Fruit fly (Drosophila melanogaster) whole organism, wandering third instar larva: ENCODE results near the gene Osi13.

Source experiments
- Abd-B ChIP-seq: fragments of >200 bp; optimal IDR thresholded peaks from 2 replicates; lab custom pipeline; 2017; ENCODE audit warnings: missing biosample characterization, missing genetic modification characterization
- CG32264 ChIP-seq: fragments of 200-800 bp; sonication (Bioruptor generic); optimal IDR thresholded peaks from 2 replicates; lab custom pipeline; 2016; ENCODE audit warnings: missing biosample characterization, missing genetic modification characterization
- CG9705 ChIP-seq: fragments of 200-800 bp; sonication (Bioruptor generic); optimal IDR thresholded peaks from 2 replicates; lab custom pipeline; 2018; ENCODE audit warnings: missing biosample characterization, mild to moderate bottlenecking, missing genetic modification characterization
- CrebA ChIP-seq: fragments of 200-800 bp; sonication (Bioruptor generic); optimal IDR thresholded peaks from 2 replicates; lab custom pipeline; 2016; ENCODE audit warnings: missing biosample characterization, mild to moderate bottlenecking, missing genetic modification characterization, borderline replicate concordance
- Dif ChIP-seq: fragments of 200-275, 200-300 bp; sonication (Bioruptor generic); optimal IDR thresholded peaks from 2 replicates; lab custom pipeline; 2018; ENCODE audit warnings: missing biosample characterization, missing genetic modification characterization; ENCODE audit not compliant: partially characterized antibody
- HLH106 ChIP-seq: fragments of 200-800 bp; optimal IDR thresholded peaks from 3 replicates; lab custom pipeline; 2019; ENCODE audit warnings: missing biosample characterization, mild to moderate bottlenecking, missing genetic modification characterization, moderate library complexity
- Hnf4 ChIP-seq: fragments of 200-800 bp; sonication (Bioruptor generic); optimal IDR thresholded peaks from 2 replicates; lab custom pipeline; 2016; ENCODE audit warnings: missing biosample characterization, mild to moderate bottlenecking, missing genetic modification characterization
- Hr78 ChIP-seq: fragments of >200 bp; optimal IDR thresholded peaks from 2 replicates; lab custom pipeline; 2017; ENCODE audit warnings: missing biosample characterization, missing genetic modification characterization
- Jra ChIP-seq: sonication (Bioruptor generic); optimal IDR thresholded peaks from 2 replicates; lab custom pipeline; 2016; ENCODE audit warnings: missing biosample characterization, missing genetic modification characterization
- Myc ChIP-seq: fragments of >200 bp; optimal IDR thresholded peaks from 2 replicates; lab custom pipeline; 2017
- N ChIP-seq: fragments of >200 bp; optimal IDR thresholded peaks from 2 replicates; lab custom pipeline; 2018; ENCODE audit warnings: missing biosample characterization, missing external identifiers, missing genetic modification characterization
- OdsH ChIP-seq: fragments of 200-800 bp; sonication (Bioruptor generic); optimal IDR thresholded peaks from 2 replicates; lab custom pipeline; 2016; ENCODE audit warnings: missing biosample characterization, mild to moderate bottlenecking, missing genetic modification characterization
- Sp1 ChIP-seq: fragments of 200-800 bp; sonication (Bioruptor generic); optimal IDR thresholded peaks from 3 replicates; lab custom pipeline; 2019; ENCODE audit warnings: missing biosample characterization, mild to moderate bottlenecking, missing genetic modification characterization, moderate library complexity
- Vsx2 ChIP-seq: fragments of 200-300, 225-300 bp; sonication (Bioruptor generic); optimal IDR thresholded peaks from 2 replicates; lab custom pipeline; 2018; ENCODE audit warnings: missing biosample characterization, missing genetic modification characterization; ENCODE audit not compliant: partially characterized antibody
- br ChIP-seq: fragments of 200-800 bp; sonication (Bioruptor generic); optimal IDR thresholded peaks from 2 replicates; lab custom pipeline; 2016; ENCODE audit warnings: missing biosample characterization, missing genetic modification characterization
- brk ChIP-seq: fragments of 200-800 bp; sonication (Bioruptor generic); optimal IDR thresholded peaks from 2 replicates; lab custom pipeline; 2016; ENCODE audit warnings: missing biosample characterization, mild to moderate bottlenecking, missing genetic modification characterization
- dl ChIP-seq, 2 experiments: fragments of 175-275, 200-275 bp in 1 of 2; fragments of 200-275 bp in 1 of 2; sonication (Bioruptor generic); optimal IDR thresholded peaks; lab custom pipeline; 2018; ENCODE audit warnings: mild to moderate bottlenecking in 2 of 2, missing biosample characterization in 2 of 2, missing genetic modification characterization in 2 of 2, moderate library complexity in 2 of 2; ENCODE audit not compliant: partially characterized antibody in 2 of 2, insufficient read depth in 1 of 2
- dmrt93B ChIP-seq: fragments of 200-800 bp; sonication (Bioruptor generic); optimal IDR thresholded peaks from 2 replicates; lab custom pipeline; 2018; ENCODE audit warnings: missing biosample characterization, mild to moderate bottlenecking, missing genetic modification characterization
- dsf ChIP-seq: sonication (Bioruptor generic); optimal IDR thresholded peaks from 2 replicates; lab custom pipeline; 2016; ENCODE audit warnings: missing biosample characterization, missing genetic modification characterization, borderline replicate concordance
- ey ChIP-seq: fragments of 200-800 bp; sonication (Bioruptor generic); optimal IDR thresholded peaks from 2 replicates; lab custom pipeline; 2016; ENCODE audit warnings: missing biosample characterization, missing genetic modification characterization
- foxo ChIP-seq, 2 experiments: fragments of 200-800 bp; sonication (Bioruptor generic); optimal IDR thresholded peaks; 2 replicates in 1 of 2; 3 replicates in 1 of 2; lab custom pipeline; 2016 to 2017; ENCODE audit warnings: missing biosample characterization in 2 of 2, missing genetic modification characterization in 2 of 2
- fru ChIP-seq: fragments of 200-800 bp; sonication (Bioruptor generic); optimal IDR thresholded peaks from 3 replicates; lab custom pipeline; 2016; ENCODE audit warnings: missing biosample characterization, mild to moderate bottlenecking, missing genetic modification characterization
- h ChIP-seq: fragments of 200-800 bp; sonication (Bioruptor generic); optimal IDR thresholded peaks from 3 replicates; lab custom pipeline; 2016; ENCODE audit warnings: missing biosample characterization, mild to moderate bottlenecking, missing genetic modification characterization
- jim ChIP-seq: fragments of 175-275, 200-325 bp; sonication (Bioruptor generic); optimal IDR thresholded peaks from 2 replicates; lab custom pipeline; 2016; ENCODE audit warnings: missing biosample characterization, mild to moderate bottlenecking, missing genetic modification characterization
- psq ChIP-seq: fragments of 200-800 bp; sonication (Bioruptor generic); optimal IDR thresholded peaks from 3 replicates; lab custom pipeline; 2017; ENCODE audit warnings: missing biosample characterization, mild to moderate bottlenecking, missing genetic modification characterization, moderate library complexity
- sage ChIP-seq: fragments of 200-800 bp; sonication (Bioruptor generic); optimal IDR thresholded peaks from 2 replicates; lab custom pipeline; 2016; ENCODE audit warnings: missing biosample characterization, mild to moderate bottlenecking, missing genetic modification characterization
- tai ChIP-seq: sonication (Bioruptor generic); optimal IDR thresholded peaks from 2 replicates; lab custom pipeline; 2016; ENCODE audit warnings: missing biosample characterization, missing genetic modification characterization
- usp ChIP-seq: fragments of >200 bp; optimal IDR thresholded peaks from 2 replicates; lab custom pipeline; 2017; ENCODE audit warnings: missing biosample characterization, missing genetic modification characterization
- woc ChIP-seq: sonication (Bioruptor generic); optimal IDR thresholded peaks from 2 replicates; lab custom pipeline; 2016; ENCODE audit warnings: missing biosample characterization, mild to moderate bottlenecking, missing genetic modification characterization

Osi13 gene

DNA sequence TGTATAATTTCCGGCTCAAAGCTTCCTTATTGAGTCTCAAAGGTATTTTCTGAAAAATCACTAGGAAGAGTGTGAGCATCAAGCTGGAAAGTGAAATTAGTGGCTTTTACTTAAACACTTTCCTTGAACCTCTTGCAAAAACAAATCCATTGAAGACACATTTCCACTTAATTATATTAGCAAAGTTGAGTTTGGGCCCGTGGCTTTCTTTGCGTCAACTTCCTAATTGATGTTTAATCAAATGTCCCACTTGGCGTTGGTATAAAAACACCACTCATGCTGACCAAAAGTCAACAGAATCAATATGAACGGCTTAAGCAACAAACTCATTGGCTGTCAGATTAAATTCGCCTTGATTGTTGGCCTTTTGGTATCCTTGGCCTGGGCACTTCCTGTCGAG is 12.2 kb downstream of the Osi13 start, which contains the start of gene CG46396:
TSS of gene CG46396 (plus strand) at position 301 of the 400 bp plus-strand sequence.
- no peak for TF ChIP-seq dsf (GFP tag; lab: Kevin White, UChicago)
- TF ChIP-seq CG32264 (GFP tag; lab: Kevin White, UChicago), result no peak
- no peak for TF ChIP-seq brk (GFP tag; lab: Kevin White, UChicago)
- no peak for TF ChIP-seq CG9705 (GFP tag; lab: Kevin White, UChicago)
- TF ChIP-seq Hr78 (GFP tag; lab: Kevin White, UChicago), result no peak

- TF ChIP-seq brk (GFP tag; lab: Kevin White, UChicago), result no peak
- no peak for TF ChIP-seq psq (GFP tag; lab: Kevin White, UChicago)
- no peak for TF ChIP-seq HLH106 (tag; lab: Kevin White, UChicago)
- TF ChIP-seq CG9705 (GFP tag; lab: Kevin White, UChicago), result no peak
- no peak for TF ChIP-seq Dif (GFP tag; lab: Kevin White, UChicago)
- TF ChIP-seq br (GFP tag; lab: Kevin White, UChicago), result no peak
Measured at dm6 chr3R:6304947-6305346, 13.4 kb downstream of the Osi13 start, which contains the start of gene Osi16. Osi16 (plus strand) TSS chr3R:6305247.

- TF ChIP-seq usp (GFP tag; lab: Kevin White, UChicago), result no peak
- no peak for TF ChIP-seq woc (GFP tag; lab: Kevin White, UChicago)
- no peak for TF ChIP-seq foxo (GFP tag; optimal IDR thresholded peaks at IDR 0.05; lab: Kevin White, UChicago)
- no peak for TF ChIP-seq Sp1 (GFP tag; lab: Kevin White, UChicago)
- TF ChIP-seq HLH106 (tag; lab: Kevin White, UChicago), result no peak
- no peak for TF ChIP-seq dmrt93B (GFP tag; lab: Kevin White, UChicago)
- TF ChIP-seq OdsH (GFP tag; lab: Kevin White, UChicago), result no peak
- TF ChIP-seq Hnf4 (GFP tag; lab: Kevin White, UChicago), result no peak
- no peak for TF ChIP-seq CG32264 (GFP tag; lab: Kevin White, UChicago)
- no peak for TF ChIP-seq tai (GFP tag; lab: Kevin White, UChicago)
- no peak for TF ChIP-seq CrebA (GFP tag; lab: Kevin White, UChicago)
- TF ChIP-seq br (GFP tag; lab: Kevin White, UChicago), result no peak
Measured at dm6 chr3R:6306584-6306983, 15.0 kb downstream of the Osi13 start, which contains the start of gene CG46026. CG46026 (plus strand) TSS chr3R:6306884.

DNA sequence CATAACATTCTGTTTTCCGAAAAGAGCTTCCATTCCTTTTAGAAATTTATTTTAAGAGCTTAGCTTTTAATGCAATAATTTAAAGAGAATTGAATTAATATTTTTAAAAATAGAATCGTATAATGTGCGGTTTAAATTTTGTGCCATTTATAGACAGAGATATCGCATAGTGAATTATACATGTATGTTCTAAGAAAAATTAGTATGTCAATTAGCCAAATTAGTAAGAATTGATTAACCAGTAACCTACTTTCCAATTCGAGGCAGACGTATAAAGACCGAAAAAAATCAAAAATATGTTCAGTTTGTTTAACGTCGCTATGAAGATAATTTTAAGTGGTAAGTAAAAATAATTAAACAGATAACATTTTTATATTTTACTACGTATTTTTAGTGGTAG is 18.1 kb downstream of the Osi13 start, which contains the start of gene CG31560:
TSS of gene CG31560 (plus strand) at position 301 of the 400 bp plus-strand sequence.
- TF ChIP-seq Myc (lab: Kevin White, UChicago) (no peak), HLH106 (tag; lab: Kevin White, UChicago) (no peak), ey (GFP tag; lab: Kevin White, UChicago) (no peak), sage (GFP tag; lab: Kevin White, UChicago) (no peak), N (no peak), Vsx2 (GFP tag; lab: Kevin White, UChicago) (no peak), h (GFP tag; lab: Kevin White, UChicago) (no peak), foxo (GFP tag; optimal IDR thresholded peaks at IDR 0.05; lab: Kevin White, UChicago) (no peak), Abd-B (GFP tag; lab: Kevin White, UChicago) (no peak), dl (GFP tag; optimal IDR thresholded peaks at IDR 0.05; lab: Kevin White, UChicago; ENCODE audit: insufficient read depth in 1 of 2, partially characterized antibody in 2 of 2) (no peak), dsf (GFP tag; lab: Kevin White, UChicago) (no peak), jim (GFP tag; lab: Kevin White, UChicago) (no peak), Hnf4 (GFP tag; lab: Kevin White, UChicago) (no peak), Jra (GFP tag; lab: Kevin White, UChicago) (no peak), tai (GFP tag; lab: Kevin White, UChicago) (no peak)
- TF ChIP-seq, all 38 proteins: peak for 0

- TF ChIP-seq CrebA (GFP tag; lab: Kevin White, UChicago) (no peak), dmrt93B (GFP tag; lab: Kevin White, UChicago) (no peak), h (GFP tag; lab: Kevin White, UChicago) (no peak), fru (GFP tag; lab: Kevin White, UChicago) (peak; percentile 16), sage (GFP tag; lab: Kevin White, UChicago) (no peak), jim (GFP tag; lab: Kevin White, UChicago) (no peak), CG32264 (GFP tag; lab: Kevin White, UChicago) (no peak)
Measured at dm6 chr3R:6311641-6312259, 20.2 kb downstream of the Osi13 start, which contains the start of gene Osi17. Osi17 (plus strand) TSS chr3R:6311772.
